Worm (Caenorhabditis elegans) whole organism, mixed stage, embryonic: ENCODE results near the gene T28A8.6.

Experiments used
- M03D4.4 ChIP-seq: sonication (generic microtip); optimal IDR thresholded peaks from 2 replicates; lab custom pipeline; 2017; ENCODE audit warnings: mild to moderate bottlenecking, missing genetic modification characterization, missing compliant biosample characterization
- bed-3 ChIP-seq: fragments of 200-800 bp; sonication (Bioruptor generic); optimal IDR thresholded peaks from 3 replicates; lab custom pipeline; 2018; ENCODE audit warnings: mild to moderate bottlenecking, missing genetic modification characterization, moderate library complexity, missing compliant biosample characterization
- blmp-1 ChIP-seq: fragments of 150-350 bp; optimal IDR thresholded peaks from 2 replicates; lab custom pipeline; 2014; ENCODE audit warnings: missing biosample characterization, missing genetic modification characterization
- ceh-39 ChIP-seq: fragments of 150-350 bp; optimal IDR thresholded peaks from 2 replicates; lab custom pipeline; 2014; ENCODE audit warnings: missing biosample characterization, missing genetic modification characterization
- ceh-43 ChIP-seq: fragments of 200-800 bp; sonication (Bioruptor generic); optimal IDR thresholded peaks from 2 replicates; lab custom pipeline; 2018; ENCODE audit warnings: mild to moderate bottlenecking, missing genetic modification characterization, moderate library complexity, missing compliant biosample characterization
- ceh-83 ChIP-seq: fragments of 200-800 bp; sonication (Bioruptor generic); optimal IDR thresholded peaks from 2 replicates; lab custom pipeline; 2018; ENCODE audit warnings: mild to moderate bottlenecking, missing genetic modification characterization, missing compliant biosample characterization
- ces-1 ChIP-seq: fragments of 150-350 bp; optimal IDR thresholded peaks from 2 replicates; lab custom pipeline; 2014; ENCODE audit warnings: missing biosample characterization, missing genetic modification reagents, missing genetic modification characterization
- cnd-1 ChIP-seq: fragments of 200-800 bp; sonication (Bioruptor generic); optimal IDR thresholded peaks from 2 replicates; lab custom pipeline; 2018; ENCODE audit warnings: mild to moderate bottlenecking, missing genetic modification characterization, missing compliant biosample characterization
- drap-1 ChIP-seq: fragments of 200-800 bp; sonication (Bioruptor generic); optimal IDR thresholded peaks from 3 replicates; lab custom pipeline; 2018; ENCODE audit warnings: mild to moderate bottlenecking, missing genetic modification characterization, missing compliant biosample characterization
- elt-3 ChIP-seq: fragments of 150-350 bp; optimal IDR thresholded peaks from 2 replicates; lab custom pipeline; 2014; ENCODE audit warnings: missing biosample characterization, missing genetic modification characterization
- flh-1 ChIP-seq: fragments of 200-800 bp; sonication (Bioruptor generic); optimal IDR thresholded peaks from 2 replicates; lab custom pipeline; 2018; ENCODE audit warnings: mild to moderate bottlenecking, missing genetic modification characterization, moderate library complexity, missing compliant biosample characterization
- ham-2 ChIP-seq: fragments of 200-800 bp; sonication (Bioruptor generic); optimal IDR thresholded peaks from 2 replicates; lab custom pipeline; 2018; ENCODE audit warnings: mild to moderate bottlenecking, missing genetic modification characterization, missing compliant biosample characterization
- hlh-1 ChIP-seq: fragments of 150-350 bp; optimal IDR thresholded peaks from 2 replicates; lab custom pipeline; 2014; ENCODE audit warnings: missing biosample characterization, missing genetic modification reagents, missing genetic modification characterization
- lin-13 ChIP-seq: fragments of 150-350 bp; optimal IDR thresholded peaks from 2 replicates; lab custom pipeline; 2014; ENCODE audit warnings: missing biosample characterization, missing genetic modification characterization
- lin-32 ChIP-seq: fragments of 200-800 bp; sonication (Bioruptor generic); optimal IDR thresholded peaks from 2 replicates; lab custom pipeline; 2018; ENCODE audit warnings: mild to moderate bottlenecking, missing genetic modification characterization, missing compliant biosample characterization
- lsy-2 ChIP-seq: fragments of 150-350 bp; optimal IDR thresholded peaks from 2 replicates; lab custom pipeline; 2014; ENCODE audit warnings: missing biosample characterization, missing genetic modification characterization
- mab-5 ChIP-seq: fragments of 150-350 bp; optimal IDR thresholded peaks from 2 replicates; lab custom pipeline; 2014; ENCODE audit warnings: missing biosample characterization, missing genetic modification characterization
- mep-1 ChIP-seq: fragments of 150-350 bp; optimal IDR thresholded peaks from 2 replicates; lab custom pipeline; 2017; ENCODE audit warnings: missing biosample characterization, missing genetic modification reagents, missing genetic modification characterization, inconsistent platforms
- nhr-12 ChIP-seq: fragments of 150-350 bp; optimal IDR thresholded peaks from 2 replicates; lab custom pipeline; 2014; ENCODE audit warnings: missing biosample characterization, missing genetic modification characterization
- nhr-2 ChIP-seq: fragments of 150-350 bp; optimal IDR thresholded peaks from 2 replicates; lab custom pipeline; 2014; ENCODE audit warnings: missing biosample characterization, missing genetic modification characterization
- nhr-237 ChIP-seq: fragments of 150-350 bp; optimal IDR thresholded peaks from 2 replicates; lab custom pipeline; 2014; ENCODE audit warnings: missing biosample characterization, missing genetic modification characterization
- nhr-28 ChIP-seq: fragments of 150-350 bp; optimal IDR thresholded peaks from 2 replicates; lab custom pipeline; 2014; ENCODE audit warnings: missing biosample characterization, missing genetic modification characterization
- nhr-76 ChIP-seq: sonication (generic microtip); optimal IDR thresholded peaks from 2 replicates; lab custom pipeline; 2017; ENCODE audit warnings: missing biosample characterization, missing genetic modification characterization
- pha-4 ChIP-seq: fragments of 150-350 bp; optimal IDR thresholded peaks from 2 replicates; lab custom pipeline; 2018; ENCODE audit warnings: missing biosample characterization, missing genetic modification reagents, missing genetic modification characterization
- sem-2 ChIP-seq: fragments of 200-800 bp; sonication (Bioruptor generic); optimal IDR thresholded peaks from 2 replicates; lab custom pipeline; 2018; ENCODE audit warnings: mild to moderate bottlenecking, missing genetic modification characterization, missing compliant biosample characterization
- snpc-4 ChIP-seq: fragments of 150-350 bp; optimal IDR thresholded peaks from 2 replicates; lab custom pipeline; 2014; ENCODE audit warnings: missing biosample characterization, missing genetic modification characterization
- sptf-1 ChIP-seq: sonication (generic microtip); optimal IDR thresholded peaks from 2 replicates; lab custom pipeline; 2017; ENCODE audit warnings: mild to moderate bottlenecking, missing genetic modification characterization, moderate library complexity, missing compliant biosample characterization
- tbx-8 ChIP-seq: fragments of 200-800 bp; sonication (Bioruptor generic); optimal IDR thresholded peaks from 2 replicates; lab custom pipeline; 2018; ENCODE audit warnings: mild to moderate bottlenecking, missing genetic modification characterization, moderate library complexity, missing compliant biosample characterization
- unc-120 ChIP-seq: sonication (generic microtip); optimal IDR thresholded peaks from 2 replicates; lab custom pipeline; 2017; ENCODE audit warnings: missing genetic modification characterization, missing compliant biosample characterization; ENCODE audit not compliant: poor library complexity, severe bottlenecking
- zip-8 ChIP-seq: fragments of 150-350 bp; optimal IDR thresholded peaks from 2 replicates; lab custom pipeline; 2014; ENCODE audit warnings: missing biosample characterization, missing genetic modification characterization
- ztf-11 ChIP-seq: fragments of 150-350 bp; optimal IDR thresholded peaks from 2 replicates; lab custom pipeline; 2014; ENCODE audit warnings: missing biosample characterization, missing genetic modification characterization

The T28A8.6 gene

ce11 chrIII:13534704-13535103 is 35.7 kb downstream of the T28A8.6 start:
- TF ChIP-seq nhr-28 (tag; lab: Kevin White, UChicago) (no peak), sem-2 (GFP tag; lab: Kevin White, UChicago) (no peak), drap-1 (GFP tag; lab: Kevin White, UChicago) (no peak), sptf-1 (tag; lab: Kevin White, UChicago) (no peak), unc-120 (tag; lab: Kevin White, UChicago) (no peak), elt-3 (tag; lab: Kevin White, UChicago) (no peak), mab-5 (tag; lab: Kevin White, UChicago) (no peak), nhr-76 (no peak), ces-1 (GFP tag; lab: Kevin White, UChicago) (no peak), M03D4.4 (tag; lab: Kevin White, UChicago) (no peak), pha-4 (tag; lab: Kevin White, UChicago) (no peak), nhr-2 (no peak), bed-3 (GFP tag; lab: Kevin White, UChicago) (no peak), lsy-2 (no peak), ztf-11 (no peak), cnd-1 (no peak), ceh-39 (no peak)
- TF ChIP-seq, all 35 proteins: peak for 0

ce11 chrIII:13535735-13536390 is 36.9 kb downstream of the T28A8.6 start:
- TF ChIP-seq ceh-39 (no peak), ceh-43 (no peak), ceh-83 (GFP tag; lab: Kevin White, UChicago) (no peak), nhr-12 (no peak), mep-1 (tag; lab: Kevin White, UChicago) (no peak), cnd-1 (no peak)
- TF ChIP-seq, all 35 proteins: peak for 0

ce11 chrIII:13540791-13541190 is 41.8 kb downstream of the T28A8.6 start:
- no peak for TF ChIP-seq elt-3 (tag; lab: Kevin White, UChicago)
- no peak for TF ChIP-seq mep-1 (tag; lab: Kevin White, UChicago)
- no peak for TF ChIP-seq pha-4 (tag; lab: Kevin White, UChicago)
- TF ChIP-seq sptf-1 (tag; lab: Kevin White, UChicago): no peak
- TF ChIP-seq nhr-237 (tag; lab: Kevin White, UChicago): no peak
- no peak for TF ChIP-seq lin-13 (tag; lab: Kevin White, UChicago)
- no peak for TF ChIP-seq nhr-12
- no peak for TF ChIP-seq sem-2 (GFP tag; lab: Kevin White, UChicago)
- TF ChIP-seq ceh-39: no peak
- no peak for TF ChIP-seq lsy-2
- TF ChIP-seq bed-3 (GFP tag; lab: Kevin White, UChicago): no peak
- no peak for TF ChIP-seq tbx-8 (GFP tag; lab: Kevin White, UChicago)
- TF ChIP-seq lin-32 (GFP tag; lab: Kevin White, UChicago): no peak
- TF ChIP-seq hlh-1: no peak
- TF ChIP-seq ceh-83 (GFP tag; lab: Kevin White, UChicago): no peak
- no peak for TF ChIP-seq blmp-1 (tag; lab: Kevin White, UChicago)

- no peak for TF ChIP-seq mep-1 (tag; lab: Kevin White, UChicago)
- no peak for TF ChIP-seq sem-2 (GFP tag; lab: Kevin White, UChicago)
- no peak for TF ChIP-seq nhr-2
- TF ChIP-seq flh-1 (GFP tag; lab: Kevin White, UChicago): no peak
- no peak for TF ChIP-seq elt-3 (tag; lab: Kevin White, UChicago)
- no peak for TF ChIP-seq ces-1 (GFP tag; lab: Kevin White, UChicago)
- TF ChIP-seq ceh-83 (GFP tag; lab: Kevin White, UChicago): no peak
These were observed 43.5 kb downstream of the T28A8.6 start for ce11 chrIII:13542458-13542857.

ce11 chrIII:13543434-13543833 is 44.4 kb downstream of the T28A8.6 start, which contains the start of gene acs-5:
Gene acs-5, minus strand, starts transcription at chrIII:13543534.
- TF ChIP-seq M03D4.4 (tag; lab: Kevin White, UChicago) (no peak), ceh-83 (GFP tag; lab: Kevin White, UChicago) (no peak), mep-1 (tag; lab: Kevin White, UChicago) (no peak), ham-2 (GFP tag; lab: Kevin White, UChicago) (no peak), lin-32 (GFP tag; lab: Kevin White, UChicago) (no peak), snpc-4 (tag; lab: Kevin White, UChicago) (no peak), nhr-76 (no peak), hlh-1 (no peak), lin-13 (tag; lab: Kevin White, UChicago) (no peak), zip-8 (tag; lab: Kevin White, UChicago) (no peak)
